Fruit fly (Drosophila melanogaster) S2 (cell line): ENCODE results near the gene CG8630.

Source experiments
- CG8478 ChIP-seq: fragments of >200 bp; optimal IDR thresholded peaks from 2 replicates; lab custom pipeline; 2018
- CTCF ChIP-seq, 2 experiments: fragments of >200 bp; optimal IDR thresholded peaks; 2 replicates each; lab custom pipeline; 2018

Gene CG8630

dm6 chr3R:13333031-13333430 lies 53.5 kb downstream of the CG8630 start:
- TF ChIP-seq CTCF (optimal IDR thresholded peaks at IDR 0.05; lab: Kevin White, UChicago) (no peak), CG8478 (lab: Kevin White, UChicago) (no peak)

dm6 chr3R:13334007-13334406 lies 54.5 kb downstream of the CG8630 start, which contains the start of gene PK2-R2:
Gene PK2-R2 (minus strand): TSS chr3R:13334166.
- TF ChIP-seq CTCF (optimal IDR thresholded peaks at IDR 0.05; lab: Kevin White, UChicago) (no peak), CG8478 (lab: Kevin White, UChicago) (no peak)
